Fruit fly (Drosophila melanogaster): ENCODE measurements around the gene Mulk.

Mulk gene

dm6 chr2L:10277362-10277761 is 7.5 kb downstream of the Mulk start (continued):
- TF ChIP-seq slbo (GFP tag; IDR thresholded peaks at IDR 0.05) (no peak), CG2116 (GFP tag; optimal IDR thresholded peaks at IDR 0.05) (peak; percentile 42), ara (GFP tag; IDR thresholded peaks at IDR 0.05) (no peak), Sry-β (GFP tag; optimal IDR thresholded peaks at IDR 0.05) (no peak), inv (GFP tag; IDR thresholded peaks at IDR 0.05; ENCODE audit: partially characterized antibody) (peak; percentile 93), Doc3 (GFP tag; IDR thresholded peaks at IDR 0.05; ENCODE audit: partially characterized antibody) (peak; percentile 68), CG6689 (GFP tag; IDR thresholded peaks at IDR 0.05) (no peak), HLHmδ (GFP tag; optimal IDR thresholded peaks at IDR 0.05) (no peak), Optix (GFP tag; IDR thresholded peaks at IDR 0.05) (no peak), CG2202 (tag; optimal IDR thresholded peaks at IDR 0.05) (no peak), Ets97D (GFP tag; optimal IDR thresholded peaks at IDR 0.05) (no peak), CG13296 (GFP tag; optimal IDR thresholded peaks at IDR 0.05) (no peak), CG1603 (tag; optimal IDR thresholded peaks at IDR 0.05) (peak; percentile 90), mld (GFP tag; IDR thresholded peaks at IDR 0.05; ENCODE audit: partially characterized antibody) (peak; percentile 90), CG11085 (GFP tag; IDR thresholded peaks at IDR 0.05) (no peak), Dip2 (GFP tag; IDR thresholded peaks at IDR 0.05) (no peak), Sox102F (GFP tag; optimal IDR thresholded peaks at IDR 0.05) (no peak), CG32532 (GFP tag; IDR thresholded peaks at IDR 0.05) (no peak), slou (GFP tag; optimal IDR thresholded peaks at IDR 0.05) (no peak), CG4282 (GFP tag; optimal IDR thresholded peaks at IDR 0.05) (no peak), seq (GFP tag; IDR thresholded peaks at IDR 0.05) (no peak), vvl (GFP tag; IDR thresholded peaks at IDR 0.05) (no peak), ci (GFP tag; IDR thresholded peaks at IDR 0.05) (no peak), ken (GFP tag; IDR thresholded peaks at IDR 0.05) (no peak), Dref (GFP tag; IDR thresholded peaks at IDR 0.05) (peak; percentile 95), sens-2 (GFP tag; IDR thresholded peaks at IDR 0.05) (no peak), Bgb (GFP tag; IDR thresholded peaks at IDR 0.05; ENCODE audit: partially characterized antibody) (peak; percentile 96), Dp (GFP tag; optimal IDR thresholded peaks at IDR 0.05) (peak; percentile 27), sd (tag; optimal IDR thresholded peaks at IDR 0.05) (no peak), CG5953 (GFP tag; IDR thresholded peaks at IDR 0.05) (no peak), ftz-f1 (GFP tag; optimal IDR thresholded peaks at IDR 0.05) (no peak), mirr (GFP tag; optimal IDR thresholded peaks at IDR 0.05) (no peak), ap (GFP tag; IDR thresholded peaks at IDR 0.05) (no peak), CkIIα-i1 (GFP tag; IDR thresholded peaks at IDR 0.05) (no peak), CG17186 (GFP tag; optimal IDR thresholded peaks at IDR 0.05) (no peak), nerfin-2 (GFP tag; IDR thresholded peaks at IDR 0.05; ENCODE audit: partially characterized antibody) (peak; percentile 78)

dm6 chr2L:10278658-10279057 is 8.8 kb downstream of the Mulk start, which contains the start of gene Utx:
TSS of gene Utx (minus strand) at chr2L:10278811.
- TF ChIP-seq vnd (GFP tag; IDR thresholded peaks at IDR 0.05; ENCODE audit: partially characterized antibody) (peak; percentile 76), Opbp (GFP tag; IDR thresholded peaks at IDR 0.05; ENCODE audit: partially characterized antibody) (peak; percentile 92), Ravus (GFP tag; IDR thresholded peaks at IDR 0.05) (no peak), Dll (GFP tag; IDR thresholded peaks at IDR 0.05; ENCODE audit: partially characterized antibody) (peak; percentile 74), CG4617 (GFP tag; optimal IDR thresholded peaks at IDR 0.05; ENCODE audit: borderline replicate concordance) (peak; percentile 55), Neu2 (GFP tag; optimal IDR thresholded peaks at IDR 0.05; ENCODE audit: borderline replicate concordance) (no peak), Xbp1 (GFP tag; optimal IDR thresholded peaks at IDR 0.05) (peak; percentile 41), gcm (GFP tag; optimal IDR thresholded peaks at IDR 0.05) (no peak), Hr78 (GFP tag; optimal IDR thresholded peaks at IDR 0.05) (no peak), ERR (GFP tag; optimal IDR thresholded peaks at IDR 0.05) (no peak), gem (tag; optimal IDR thresholded peaks at IDR 0.05) (no peak), CG2678 (tag; optimal IDR thresholded peaks at IDR 0.05) (no peak), CG30020 (tag; optimal IDR thresholded peaks at IDR 0.05) (peak; percentile 96), CG8290 (GFP tag; optimal IDR thresholded peaks at IDR 0.05) (peak; percentile 5), CG8290 (tag; optimal IDR thresholded peaks at IDR 0.05) (no peak), Sry-δ (GFP tag; optimal IDR thresholded peaks at IDR 0.05) (peak; percentile 92), CG17802 (tag; optimal IDR thresholded peaks at IDR 0.05) (peak; percentile 80)

Measured in whole organism, embryonic.